Worm (Caenorhabditis elegans) whole organism, late embryonic: ENCODE measurements around the gene Y51A2B.4.

Source experiments
- C38D4.7 ChIP-seq: fragments of 200-800 bp; sonication (Bioruptor generic); optimal IDR thresholded peaks from 2 replicates; lab custom pipeline; 2018; ENCODE audit warnings: mild to moderate bottlenecking, missing genetic modification characterization, moderate library complexity, missing compliant biosample characterization
- T23F11.4 ChIP-seq: fragments of 200-800 bp; sonication (Bioruptor generic); optimal IDR thresholded peaks from 2 replicates; lab custom pipeline; 2018; ENCODE audit warnings: mild to moderate bottlenecking, missing genetic modification characterization, missing compliant biosample characterization
- ahr-1 ChIP-seq: sonication (generic microtip); optimal IDR thresholded peaks from 2 replicates; lab custom pipeline; 2016; ENCODE audit warnings: missing genetic modification characterization, missing compliant biosample characterization
- ama-1 ChIP-seq: fragments of 150-350 bp; optimal IDR thresholded peaks from 2 replicates; lab custom pipeline; 2014
- ceh-14 ChIP-seq: sonication (generic microtip); optimal IDR thresholded peaks from 2 replicates; lab custom pipeline; 2016; ENCODE audit warnings: missing genotype, missing genetic modification characterization, missing compliant biosample characterization
- ceh-30 ChIP-seq: fragments of 150-350 bp; optimal IDR thresholded peaks from 2 replicates; lab custom pipeline; 2014; ENCODE audit warnings: missing biosample characterization, missing genetic modification characterization
- ceh-34 ChIP-seq: sonication (generic microtip); optimal IDR thresholded peaks from 2 replicates; lab custom pipeline; 2016; ENCODE audit warnings: mild to moderate bottlenecking, missing genetic modification characterization, missing compliant biosample characterization
- ceh-45 ChIP-seq: fragments of 200-800 bp; sonication (Bioruptor generic); IDR thresholded peaks from 2 replicates; pipeline ENCODE4 v1.3.6; 2022; ENCODE audit warnings: missing genetic modification reagents, missing genetic modification characterization, missing compliant biosample characterization
- ceh-48 ChIP-seq: sonication (generic microtip); optimal IDR thresholded peaks from 2 replicates; lab custom pipeline; 2016; ENCODE audit warnings: missing genetic modification characterization, inconsistent platforms, missing compliant biosample characterization
- ceh-6 ChIP-seq: fragments of 200-800 bp; sonication (Bioruptor generic); optimal IDR thresholded peaks from 2 replicates; lab custom pipeline; 2018; ENCODE audit warnings: mild to moderate bottlenecking, missing genetic modification characterization, missing compliant biosample characterization
- che-1 ChIP-seq: sonication (generic microtip); optimal IDR thresholded peaks from 2 replicates; lab custom pipeline; 2016; ENCODE audit warnings: mild to moderate bottlenecking, missing genetic modification characterization, missing compliant biosample characterization
- dmd-4 ChIP-seq: sonication (generic microtip); optimal IDR thresholded peaks from 2 replicates; lab custom pipeline; 2016; ENCODE audit warnings: borderline replicate concordance, missing genetic modification characterization, missing compliant biosample characterization
- dve-1 ChIP-seq: sonication (generic microtip); optimal IDR thresholded peaks from 2 replicates; lab custom pipeline; 2017; ENCODE audit warnings: antibody characterized with exemption, mild to moderate bottlenecking, missing genetic modification characterization, missing compliant biosample characterization
- elt-4 ChIP-seq: sonication (generic microtip); optimal IDR thresholded peaks from 2 replicates; lab custom pipeline; 2016; ENCODE audit warnings: missing genetic modification characterization, missing compliant biosample characterization
- gmeb-2 ChIP-seq: sonication (generic microtip); optimal IDR thresholded peaks from 2 replicates; lab custom pipeline; 2016; ENCODE audit warnings: missing genetic modification characterization, inconsistent platforms, missing compliant biosample characterization
- hlh-13 ChIP-seq: fragments of 200-800 bp; sonication (Bioruptor generic); optimal IDR thresholded peaks from 2 replicates; lab custom pipeline; 2018; ENCODE audit warnings: mild to moderate bottlenecking, missing genetic modification characterization, missing compliant biosample characterization
- hlh-15 ChIP-seq: sonication (generic microtip); optimal IDR thresholded peaks from 2 replicates; lab custom pipeline; 2016; ENCODE audit warnings: missing genetic modification characterization, missing compliant biosample characterization
- hlh-8 ChIP-seq: sonication (generic microtip); optimal IDR thresholded peaks from 2 replicates; lab custom pipeline; 2016; ENCODE audit warnings: missing genotype, missing genetic modification characterization, missing compliant biosample characterization
- lim-6 ChIP-seq: sonication (generic microtip); optimal IDR thresholded peaks from 2 replicates; lab custom pipeline; 2016; ENCODE audit warnings: missing genetic modification characterization, missing compliant biosample characterization
- lin-11 ChIP-seq: fragments of 200-800 bp; sonication (Bioruptor generic); optimal IDR thresholded peaks from 2 replicates; lab custom pipeline; 2018; ENCODE audit warnings: mild to moderate bottlenecking, missing genetic modification characterization, missing compliant biosample characterization
- madf-2 ChIP-seq: sonication (generic microtip); optimal IDR thresholded peaks from 2 replicates; lab custom pipeline; 2017; ENCODE audit warnings: missing genetic modification characterization, missing compliant biosample characterization
- nhr-11 ChIP-seq: fragments of 150-350 bp; optimal IDR thresholded peaks from 2 replicates; lab custom pipeline; 2014; ENCODE audit warnings: missing biosample characterization, missing genetic modification characterization
- pag-3 ChIP-seq: sonication (generic microtip); optimal IDR thresholded peaks from 2 replicates; lab custom pipeline; 2016; ENCODE audit warnings: missing compliant biosample characterization, missing genetic modification characterization, borderline replicate concordance
- pax-1 ChIP-seq: fragments of 150-350 bp; optimal IDR thresholded peaks from 2 replicates; lab custom pipeline; 2014; ENCODE audit warnings: missing biosample characterization, missing genetic modification characterization
- pha-2 ChIP-seq: sonication (generic microtip); optimal IDR thresholded peaks from 2 replicates; lab custom pipeline; 2017; ENCODE audit warnings: mild to moderate bottlenecking, missing genetic modification characterization, missing compliant biosample characterization
- pqm-1 ChIP-seq: sonication (generic microtip); optimal IDR thresholded peaks from 2 replicates; lab custom pipeline; 2016; ENCODE audit warnings: missing genetic modification characterization, missing compliant biosample characterization
- ref-2 ChIP-seq: sonication (generic microtip); optimal IDR thresholded peaks from 2 replicates; lab custom pipeline; 2016; ENCODE audit warnings: missing genetic modification characterization, missing compliant biosample characterization
- sox-2 ChIP-seq: fragments of 200-800 bp; sonication (Bioruptor generic); IDR thresholded peaks from 2 replicates; pipeline ENCODE4 v1.3.6; 2022; ENCODE audit warnings: missing genetic modification reagents, missing genetic modification characterization, missing compliant biosample characterization
- syd-9 ChIP-seq: sonication (generic microtip); optimal IDR thresholded peaks from 2 replicates; lab custom pipeline; 2016; ENCODE audit warnings: mild to moderate bottlenecking, missing genetic modification characterization, moderate library complexity, missing compliant biosample characterization
- tbx-2 ChIP-seq: sonication (generic microtip); optimal IDR thresholded peaks from 2 replicates; lab custom pipeline; 2016; ENCODE audit warnings: missing genetic modification characterization, missing compliant biosample characterization
- tbx-7 ChIP-seq: sonication (generic microtip); optimal IDR thresholded peaks from 2 replicates; lab custom pipeline; 2016; ENCODE audit warnings: missing genotype, missing genetic modification characterization, missing compliant biosample characterization
- unc-55 ChIP-seq: sonication (generic microtip); optimal IDR thresholded peaks from 2 replicates; lab custom pipeline; 2017; ENCODE audit warnings: missing biosample characterization, missing genetic modification reagents, missing genetic modification characterization
- zip-5 ChIP-seq: sonication (generic microtip); optimal IDR thresholded peaks from 2 replicates; lab custom pipeline; 2016; ENCODE audit warnings: missing genetic modification characterization, missing compliant biosample characterization

The Y51A2B.4 gene

DNA sequence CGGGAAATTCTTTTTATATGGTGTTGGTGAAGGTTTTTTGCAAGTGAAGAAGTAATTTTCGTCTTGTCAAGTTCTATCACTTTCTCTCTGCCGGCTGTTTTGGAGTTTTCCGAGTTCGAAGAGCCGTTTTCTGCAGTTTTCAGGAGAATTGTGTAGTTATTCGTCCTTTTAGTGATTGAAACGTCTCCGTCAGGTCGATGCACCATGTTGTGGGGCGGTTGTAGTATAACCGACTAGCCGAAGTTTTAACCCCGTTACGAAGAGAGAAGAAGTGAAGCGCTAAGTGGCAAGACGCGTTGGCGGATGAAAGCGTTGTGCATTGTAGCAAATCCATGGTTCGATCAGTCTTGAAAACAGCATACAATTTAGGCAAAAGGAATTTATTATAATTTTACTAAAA, 13.8 kb upstream of the Y51A2B.4 start:
- no peak for TF ChIP-seq pag-3 (tag; lab: Kevin White, UChicago)
- TF ChIP-seq, all 69 proteins: peak for 0

DNA sequence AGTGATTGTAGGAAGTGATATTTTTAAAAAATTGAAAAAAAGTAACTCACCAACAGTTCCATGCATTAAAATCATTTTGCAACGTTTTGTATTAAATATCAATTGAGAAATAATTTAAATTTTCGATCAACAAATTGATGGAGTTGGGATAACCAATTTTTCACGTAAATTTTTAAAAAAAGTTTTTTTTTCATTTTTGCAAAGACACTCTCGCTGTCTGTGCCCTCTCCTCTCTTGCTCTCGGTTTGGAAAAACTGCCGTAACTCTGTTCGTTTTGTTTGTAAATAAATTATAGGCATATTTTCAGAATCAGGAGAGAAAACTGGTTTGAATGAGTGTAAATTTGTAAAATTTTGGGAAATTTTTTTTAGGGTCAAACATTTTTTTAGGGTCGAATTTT, 8.9 kb upstream of the Y51A2B.4 start, which contains the start of gene Y51A2B.16:
TSS of gene Y51A2B.16 (minus strand) at position 101 of the 400 bp plus-strand sequence.
- no peak for TF ChIP-seq gmeb-2 (tag; lab: Kevin White, UChicago)
- no peak for TF ChIP-seq lin-11 (tag; lab: Kevin White, UChicago)
- no peak for TF ChIP-seq nhr-11 (tag; lab: Kevin White, UChicago)
- no peak for TF ChIP-seq che-1 (tag; lab: Kevin White, UChicago)
- TF ChIP-seq pax-1 (tag; lab: Kevin White, UChicago), result no peak
- TF ChIP-seq tbx-7 (tag; lab: Kevin White, UChicago), result no peak
- no peak for TF ChIP-seq zip-5 (tag; lab: Kevin White, UChicago)
- no peak for TF ChIP-seq hlh-15 (tag; lab: Kevin White, UChicago)
- TF ChIP-seq, all 69 proteins: peak for 0

DNA sequence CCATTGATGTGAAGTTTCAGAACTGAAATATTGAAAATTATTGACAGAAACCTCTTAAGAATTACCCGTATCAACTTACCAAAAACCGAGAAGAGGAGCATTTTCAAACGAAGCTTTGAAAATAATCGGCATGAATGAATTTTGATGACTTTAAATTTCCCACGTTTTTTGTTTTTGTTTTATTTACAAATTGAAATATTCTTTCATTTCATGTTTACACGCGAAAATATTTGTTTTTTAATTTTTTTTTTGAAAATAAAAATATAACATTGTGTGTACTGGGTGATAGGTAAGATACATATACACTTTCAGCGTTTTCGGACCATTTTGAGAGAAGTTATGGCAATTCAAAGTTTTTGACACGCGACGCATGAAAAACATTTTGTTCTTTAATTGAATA, 6.7 kb upstream of the Y51A2B.4 start, which contains the start of gene Y51A2B.9:
TSS of gene Y51A2B.9 (minus strand) at position 101 of the 400 bp plus-strand sequence.
- no peak for TF ChIP-seq pqm-1 (tag; lab: Kevin White, UChicago)
- TF ChIP-seq lim-6, result no peak
- TF ChIP-seq che-1 (tag; lab: Kevin White, UChicago), result no peak

DNA sequence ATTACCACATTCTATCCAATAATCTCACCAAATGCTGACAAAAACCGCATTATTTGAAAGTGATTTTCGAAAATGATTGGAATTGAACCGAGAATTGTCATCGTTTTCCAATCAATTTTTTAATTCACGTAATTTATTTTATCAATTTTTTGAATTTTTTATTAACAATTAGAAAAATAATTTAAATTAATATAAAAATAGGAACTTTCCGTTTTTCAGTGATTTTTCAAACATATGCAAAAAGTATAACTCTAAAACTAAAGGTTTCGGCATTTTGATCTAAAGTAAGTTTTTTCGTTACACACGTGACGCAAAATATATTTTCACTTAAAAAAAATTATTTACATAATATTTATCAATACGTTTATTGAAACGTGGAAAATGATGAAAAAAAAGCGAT, 5.3 kb upstream of the Y51A2B.4 start, which contains the start of gene Y51A2B.6:
TSS of gene Y51A2B.6 (minus strand) at position 101 of the 400 bp plus-strand sequence.
- TF ChIP-seq ceh-6 (no peak), lin-11 (tag; lab: Kevin White, UChicago) (no peak), T23F11.4 (no peak), pha-2 (tag; lab: Kevin White, UChicago) (no peak), dmd-4 (tag; lab: Kevin White, UChicago) (no peak), ahr-1 (tag; lab: Kevin White, UChicago) (no peak)
- TF ChIP-seq, all 69 proteins: peak for 0

DNA sequence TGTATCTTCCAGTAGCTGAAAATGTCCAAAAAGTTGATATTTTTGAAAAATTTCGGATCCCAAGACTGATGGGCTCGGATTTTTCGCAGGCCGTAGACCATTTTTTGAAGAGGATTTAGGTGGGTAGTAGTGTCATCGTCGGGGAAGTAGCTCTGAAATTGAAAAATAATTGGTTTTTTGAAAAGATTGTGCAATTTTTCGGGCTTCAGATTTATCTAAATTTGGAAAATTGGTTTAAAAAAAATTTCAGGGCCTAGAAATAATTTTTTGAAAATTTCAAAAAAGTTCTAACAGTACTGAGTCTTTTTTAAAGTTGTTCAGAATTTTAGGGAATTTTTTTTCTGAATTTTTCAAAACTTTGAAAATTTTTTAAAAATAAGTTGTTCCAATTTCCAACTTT, 6.4 kb downstream of the Y51A2B.4 start, which contains the start of gene nhr-288:
TSS of gene nhr-288 (minus strand) at position 101 of the 400 bp plus-strand sequence.
- no peak for TF ChIP-seq che-1 (tag; lab: Kevin White, UChicago)
- TF ChIP-seq sox-2 (GFP tag; lab: Robert Waterston, UW), result no peak
- TF ChIP-seq hlh-13 (GFP tag; lab: Kevin White, UChicago), result no peak
- no peak for TF ChIP-seq hlh-8 (tag; lab: Kevin White, UChicago)
- no peak for TF ChIP-seq ceh-14 (tag; lab: Kevin White, UChicago)
- TF ChIP-seq ceh-34 (tag; lab: Kevin White, UChicago), result no peak
- no peak for TF ChIP-seq madf-2 (tag; lab: Kevin White, UChicago)
- TF ChIP-seq ceh-45, result no peak
- TF ChIP-seq hlh-15 (tag; lab: Kevin White, UChicago), result no peak
- no peak for TF ChIP-seq unc-55 (GFP tag; lab: Kevin White, UChicago)
- no peak for TF ChIP-seq gmeb-2 (tag; lab: Kevin White, UChicago)
- TF ChIP-seq syd-9 (tag; lab: Kevin White, UChicago), result no peak
- no peak for TF ChIP-seq pqm-1 (tag; lab: Kevin White, UChicago)
- no peak for TF ChIP-seq dve-1 (tag; lab: Kevin White, UChicago)
- TF ChIP-seq ceh-30, result no peak
- no peak for TF ChIP-seq zip-5 (tag; lab: Kevin White, UChicago)

DNA sequence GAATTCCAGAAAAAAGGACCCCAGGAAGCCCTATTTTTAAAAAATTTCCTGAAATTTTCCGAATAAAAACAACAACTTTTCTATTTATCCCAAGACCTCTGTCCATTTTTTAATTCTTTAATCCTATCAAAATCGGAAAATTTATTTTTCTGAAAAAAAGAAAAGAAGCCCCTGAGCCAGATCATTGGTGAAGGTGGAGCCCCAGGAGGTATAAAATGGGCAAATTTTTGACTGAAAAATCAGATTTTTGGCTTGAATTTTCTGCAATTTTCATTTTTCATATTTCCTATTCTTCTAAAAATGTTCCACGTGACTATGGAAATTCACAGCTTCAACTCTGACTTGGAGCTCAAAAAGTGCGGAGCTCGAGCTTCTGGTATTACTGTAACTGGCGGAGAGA, 10.1 kb downstream of the Y51A2B.4 start, which contains the start of gene Y51A2B.8:
TSS of gene Y51A2B.8 (plus strand) at position 301 of the 400 bp plus-strand sequence.
- TF ChIP-seq ama-1 (lab: Kevin White, UChicago) (no peak), ref-2 (tag; lab: Kevin White, UChicago) (no peak), ceh-6 (no peak), C38D4.7 (GFP tag; lab: Kevin White, UChicago) (no peak), elt-4 (tag; lab: Kevin White, UChicago) (no peak), gmeb-2 (tag; lab: Kevin White, UChicago) (no peak), tbx-2 (no peak), ceh-30 (no peak), ceh-48 (tag; lab: Kevin White, UChicago) (no peak), lin-11 (tag; lab: Kevin White, UChicago) (no peak)
